Fruit fly (Drosophila melanogaster): ENCODE measurements around the gene Pp1-87B.

DNA sequence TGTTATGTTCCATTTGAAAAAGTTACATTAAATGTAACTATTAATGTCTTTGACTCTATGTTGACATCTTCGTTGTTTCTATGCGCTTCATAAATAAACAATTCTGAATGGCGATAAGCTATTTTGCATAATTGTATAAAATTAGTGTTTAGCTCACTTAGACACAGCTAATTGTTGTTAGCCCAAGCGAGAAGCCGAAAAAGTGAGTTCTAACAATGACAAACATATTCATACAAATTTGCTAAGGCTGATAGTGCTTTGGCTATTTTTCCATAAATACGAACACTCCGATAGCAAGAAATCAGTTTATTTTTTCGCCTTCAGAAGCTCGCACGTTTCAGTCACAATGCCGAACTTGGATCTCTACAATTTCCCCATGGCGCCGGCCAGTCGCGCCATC lies 47.5 kb downstream of the Pp1-87B start, which contains the start of gene GstD7:
- TF ChIP-seq CG10348 (GFP tag; IDR thresholded peaks at IDR 0.05) (no peak), CG8301 (tag; optimal IDR thresholded peaks at IDR 0.05) (no peak), CG4496 (GFP tag; IDR thresholded peaks at IDR 0.05) (no peak), CG32121 (GFP tag; IDR thresholded peaks at IDR 0.05) (no peak), CG14655 (GFP tag; optimal IDR thresholded peaks at IDR 0.05) (no peak)

Data from whole organism, pupa.